Worm (Caenorhabditis elegans): ENCODE data around the gene fip-3.

fip-3 gene

DNA sequence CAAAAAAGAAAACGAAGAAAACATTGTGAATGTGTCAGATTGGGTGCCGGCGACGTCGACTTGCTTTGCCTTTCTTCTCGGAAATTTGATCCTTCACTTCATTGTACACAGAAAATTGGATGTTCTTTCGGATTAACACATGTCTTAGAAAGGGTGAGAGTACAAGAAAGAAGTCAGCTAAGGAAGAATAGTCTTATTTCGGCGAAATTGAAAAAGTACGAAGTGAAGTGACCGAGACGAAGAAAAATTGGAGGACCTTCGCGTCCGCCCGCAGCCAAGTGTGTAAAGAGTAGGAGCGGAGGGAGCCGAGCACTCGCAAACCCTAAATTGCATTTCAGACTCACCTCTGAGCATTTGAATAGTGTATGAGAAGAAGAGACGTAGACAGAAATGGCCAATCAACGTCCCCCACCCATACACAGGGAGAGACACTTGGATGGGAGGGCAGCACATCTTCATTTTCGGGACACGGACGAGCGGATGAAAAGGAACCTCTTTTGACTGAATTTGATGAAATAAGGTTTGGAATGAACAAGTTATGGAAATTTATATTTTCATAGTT lies 615 bp downstream of the fip-3 start, which contains the start of gene glr-1 (continued):
- no peak for TF ChIP-seq dve-1 (tag; optimal IDR thresholded peaks at IDR 0.05)

DNA sequence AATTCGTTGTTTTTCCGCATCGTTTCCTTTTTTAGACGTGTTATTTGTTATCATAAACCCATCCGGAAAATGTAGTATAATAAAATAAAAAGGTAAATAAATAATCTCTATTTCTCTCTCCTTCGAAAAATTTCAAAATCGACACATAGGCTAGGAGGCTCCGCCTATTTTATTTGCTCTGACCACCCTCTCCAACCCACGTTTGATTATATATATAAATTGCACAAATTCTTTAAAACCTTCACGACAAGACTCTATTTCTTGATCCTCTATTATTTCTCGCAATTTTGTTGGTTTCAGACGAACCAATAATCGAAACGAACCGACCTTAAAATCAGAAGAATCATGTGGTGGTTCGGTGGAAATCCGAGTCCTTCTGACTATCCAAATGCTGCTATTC lies 8.5 kb downstream of the fip-3 start, which contains the start of gene doxa-1:
Gene doxa-1 (plus strand): TSS at position 301 of the 400 bp plus-strand sequence.
- TF ChIP-seq ceh-14 (tag; optimal IDR thresholded peaks at IDR 0.05) (no peak), dmd-4 (tag; optimal IDR thresholded peaks at IDR 0.05; ENCODE audit: borderline replicate concordance) (no peak), syd-9 (tag; optimal IDR thresholded peaks at IDR 0.05) (no peak), ceh-9 (tag; optimal IDR thresholded peaks at IDR 0.05) (no peak), unc-86 (tag; optimal IDR thresholded peaks at IDR 0.05) (no peak), K09A11.1 (tag; optimal IDR thresholded peaks at IDR 0.05; ENCODE audit: insufficient read depth) (no peak), pqm-1 (tag; optimal IDR thresholded peaks at IDR 0.05) (no peak), pha-4 (tag; optimal IDR thresholded peaks at IDR 0.05) (no peak), unc-3 (GFP tag; conservative IDR thresholded peaks at IDR 0.05) (no peak), unc-3 (tag; optimal IDR thresholded peaks at IDR 0.05) (no peak), rnt-1 (tag; optimal IDR thresholded peaks at IDR 0.05) (no peak), elt-2 (tag; optimal IDR thresholded peaks at IDR 0.05) (no peak)

DNA sequence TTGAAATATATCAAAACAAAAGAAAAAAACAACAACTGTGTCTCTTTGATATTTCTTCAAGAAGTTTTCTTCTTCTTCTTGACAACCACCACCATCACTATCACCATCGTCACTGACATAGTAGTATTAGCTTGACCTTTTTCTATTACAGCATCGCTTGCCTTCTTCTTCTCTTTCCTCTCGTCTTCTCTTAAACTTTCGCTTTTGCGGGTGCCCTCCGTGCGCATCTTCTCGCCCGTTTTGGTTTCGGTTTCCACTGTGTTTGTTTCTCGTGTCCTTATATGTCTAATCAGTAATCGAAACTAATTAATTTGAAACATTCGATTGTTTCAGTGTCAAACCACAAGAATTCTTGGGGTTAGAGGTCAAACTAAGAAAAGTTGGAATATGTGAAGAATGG lies 9.9 kb downstream of the fip-3 start:
- TF ChIP-seq ceh-19 (GFP tag; optimal IDR thresholded peaks at IDR 0.05) (no peak), gmeb-2 (tag; optimal IDR thresholded peaks at IDR 0.05) (no peak)

DNA sequence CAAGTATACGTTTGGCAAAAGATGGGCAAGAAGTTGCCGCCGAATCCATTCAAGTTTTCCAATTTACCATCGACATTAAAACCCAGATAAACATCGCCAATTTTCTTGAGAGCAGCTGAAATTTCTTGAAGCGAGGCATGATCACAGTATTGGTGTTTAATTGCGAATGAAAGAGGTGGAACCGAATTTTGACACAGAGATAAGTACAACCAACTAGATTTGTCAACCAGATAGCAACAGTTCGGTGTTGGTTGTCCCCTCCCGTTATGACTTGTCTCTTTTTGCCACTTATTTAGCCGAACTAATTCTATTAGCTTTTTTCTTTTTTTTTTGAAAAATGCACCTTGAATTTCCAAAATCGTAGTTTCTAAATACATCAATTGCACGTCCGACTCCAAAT lies 10.9 kb downstream of the fip-3 start:
- TF ChIP-seq hlh-8 (tag; optimal IDR thresholded peaks at IDR 0.05) = no peak
- TF ChIP-seq ceh-45 (GFP tag; IDR thresholded peaks at IDR 0.05) = no peak
- TF ChIP-seq pqm-1 (tag; optimal IDR thresholded peaks at IDR 0.05) = no peak
- TF ChIP-seq ref-2 (tag; optimal IDR thresholded peaks at IDR 0.05) = no peak
- no peak for TF ChIP-seq nhr-232 (tag; optimal IDR thresholded peaks at IDR 0.05)
- TF ChIP-seq pax-1 (tag; optimal IDR thresholded peaks at IDR 0.05) = no peak
- TF ChIP-seq lin-11 (tag; optimal IDR thresholded peaks at IDR 0.05) = no peak

DNA sequence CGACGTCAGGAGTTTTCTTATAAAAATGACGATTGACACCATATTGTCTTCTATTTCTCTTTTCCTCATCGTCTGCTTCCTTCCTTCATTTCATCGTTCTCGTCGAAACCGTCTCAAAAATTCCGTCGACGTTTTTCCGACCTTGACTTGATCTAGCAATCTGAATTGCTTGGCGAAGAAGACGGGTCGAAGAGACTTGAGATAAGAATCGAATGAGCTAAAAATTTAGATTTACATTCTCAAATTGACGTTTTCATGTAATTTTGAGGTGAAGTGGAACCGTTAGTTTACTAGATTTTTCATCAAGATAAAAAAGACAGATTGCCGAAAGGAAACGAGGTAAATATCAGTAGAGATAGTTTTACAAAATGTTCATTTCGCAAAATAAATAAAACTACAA lies 11.8 kb downstream of the fip-3 start:
- TF ChIP-seq ceh-31 (tag; optimal IDR thresholded peaks at IDR 0.05) = no peak
- TF ChIP-seq C38D4.7 (GFP tag; optimal IDR thresholded peaks at IDR 0.05) = no peak
- TF ChIP-seq che-1 (tag; optimal IDR thresholded peaks at IDR 0.05) = no peak
- no peak for TF ChIP-seq ceh-6 (GFP tag; optimal IDR thresholded peaks at IDR 0.05)
- TF ChIP-seq lim-6 (tag; optimal IDR thresholded peaks at IDR 0.05) = no peak

DNA sequence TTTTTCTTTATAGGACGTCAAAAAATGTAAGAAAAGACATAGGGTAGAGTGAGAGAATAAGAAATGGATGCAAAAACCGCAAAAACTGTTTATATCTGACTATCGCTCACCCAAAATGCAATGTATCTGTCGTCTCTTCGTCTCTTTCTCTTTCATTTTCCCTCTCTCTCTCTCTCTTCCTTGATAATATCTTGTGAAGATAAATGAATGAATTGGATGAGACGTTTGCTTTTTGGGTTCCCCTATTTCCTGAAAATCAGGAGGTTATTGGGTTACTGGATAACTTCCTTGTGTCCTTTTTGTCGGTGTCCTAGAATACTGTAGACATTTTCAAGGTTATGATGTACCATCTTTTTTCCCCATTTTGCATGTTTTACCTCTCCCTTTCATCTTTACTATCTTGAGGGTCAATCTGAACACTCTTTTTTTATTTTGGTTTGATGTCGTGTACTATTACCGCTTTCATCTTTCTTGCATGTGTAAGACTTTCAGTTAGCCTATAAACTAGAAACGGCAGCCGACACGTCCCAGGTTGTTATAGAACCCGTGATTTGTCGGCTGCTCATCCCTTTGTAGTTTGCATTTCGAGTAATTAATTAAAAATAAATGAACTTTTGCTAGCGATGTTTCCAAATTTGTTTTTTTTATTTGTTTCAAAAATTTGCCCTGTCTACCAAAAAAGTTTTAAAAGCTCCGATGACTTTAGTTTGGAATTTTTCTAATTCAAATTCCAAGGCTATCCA lies 13.8 kb downstream of the fip-3 start:
- TF ChIP-seq sox-2 (GFP tag; IDR thresholded peaks at IDR 0.05) (no peak), hlh-8 (tag; optimal IDR thresholded peaks at IDR 0.05) (no peak), T23F11.4 (GFP tag; optimal IDR thresholded peaks at IDR 0.05) (no peak), pat-9 (tag; optimal IDR thresholded peaks at IDR 0.05) (no peak), che-1 (tag; optimal IDR thresholded peaks at IDR 0.05) (no peak), elt-2 (tag; optimal IDR thresholded peaks at IDR 0.05) (no peak), ets-4 (tag; optimal IDR thresholded peaks at IDR 0.05) (no peak), K02D7.2 (tag; optimal IDR thresholded peaks at IDR 0.05) (no peak), ceh-9 (tag; optimal IDR thresholded peaks at IDR 0.05) (no peak), pag-3 (tag; optimal IDR thresholded peaks at IDR 0.05; ENCODE audit: borderline replicate concordance) (no peak), ceh-6 (GFP tag; optimal IDR thresholded peaks at IDR 0.05) (no peak), rnt-1 (tag; optimal IDR thresholded peaks at IDR 0.05) (no peak), ceh-2 (tag; optimal IDR thresholded peaks at IDR 0.05) (no peak), nfya-1 (tag; optimal IDR thresholded peaks at IDR 0.05) (no peak), unc-86 (tag; optimal IDR thresholded peaks at IDR 0.05) (no peak)

All from whole organism, late embryonic.